ENCODE assay signal across 2 worm cellular contexts in genomic region chrX:6247013-6247412, ce11.
TF ChIP-seq lines count a peak whose summit lies in the region.

No protein-coding gene starts in this region.

TF ChIP-seq in whole organism, L1 larva, 84 proteins besides CTCF, POLR2A, EP300 and RAD21:
- TF ChIP-seq dsc-1 (tag; optimal IDR thresholded peaks at IDR 0.05; lab: Kevin White, UChicago): peak; percentile 83
- TF ChIP-seq nhr-47 (tag; optimal IDR thresholded peaks at IDR 0.05; lab: Kevin White, UChicago): peak; percentile 25
- TF ChIP-seq lin-14 (GFP tag; optimal IDR thresholded peaks at IDR 0.05; lab: Kevin White, UChicago): peak; percentile 5
- TF ChIP-seq zag-1 (tag; optimal IDR thresholded peaks at IDR 0.05; lab: Kevin White, UChicago): no peak
- TF ChIP-seq nhr-28 (tag; optimal IDR thresholded peaks at IDR 0.05; lab: Kevin White, UChicago): no peak
- TF ChIP-seq rnt-1 (tag; optimal IDR thresholded peaks at IDR 0.05; lab: Kevin White, UChicago): no peak
- TF ChIP-seq lin-39 (tag; optimal IDR thresholded peaks at IDR 0.05; lab: Kevin White, UChicago): no peak
- TF ChIP-seq mef-2 (tag; optimal IDR thresholded peaks at IDR 0.05; lab: Kevin White, UChicago): no peak
- peak; percentile 11 for TF ChIP-seq nhr-71 (tag; optimal IDR thresholded peaks at IDR 0.05; lab: Kevin White, UChicago)
- TF ChIP-seq fkh-8 (tag; optimal IDR thresholded peaks at IDR 0.05; lab: Kevin White, UChicago): peak; percentile 61

TF ChIP-seq in whole organism, L2 larva, 48 proteins besides CTCF, POLR2A, EP300 and RAD21:
- no peak for TF ChIP-seq sma-3 (GFP tag; optimal IDR thresholded peaks at IDR 0.05; lab: Kevin White, UChicago)
- peak; percentile 9 for TF ChIP-seq C34F6.9 (tag; optimal IDR thresholded peaks at IDR 0.05; lab: Kevin White, UChicago)
- no peak for TF ChIP-seq snpc-4 (tag; optimal IDR thresholded peaks at IDR 0.05; lab: Kevin White, UChicago)
- no peak for TF ChIP-seq ZK546.5 (tag; optimal IDR thresholded peaks at IDR 0.05; lab: Kevin White, UChicago)
- TF ChIP-seq nhr-12 (tag; optimal IDR thresholded peaks at IDR 0.05; lab: Kevin White, UChicago): no peak
